Fruit fly (Drosophila melanogaster): ENCODE measurements around the gene bou.

bou gene

DNA sequence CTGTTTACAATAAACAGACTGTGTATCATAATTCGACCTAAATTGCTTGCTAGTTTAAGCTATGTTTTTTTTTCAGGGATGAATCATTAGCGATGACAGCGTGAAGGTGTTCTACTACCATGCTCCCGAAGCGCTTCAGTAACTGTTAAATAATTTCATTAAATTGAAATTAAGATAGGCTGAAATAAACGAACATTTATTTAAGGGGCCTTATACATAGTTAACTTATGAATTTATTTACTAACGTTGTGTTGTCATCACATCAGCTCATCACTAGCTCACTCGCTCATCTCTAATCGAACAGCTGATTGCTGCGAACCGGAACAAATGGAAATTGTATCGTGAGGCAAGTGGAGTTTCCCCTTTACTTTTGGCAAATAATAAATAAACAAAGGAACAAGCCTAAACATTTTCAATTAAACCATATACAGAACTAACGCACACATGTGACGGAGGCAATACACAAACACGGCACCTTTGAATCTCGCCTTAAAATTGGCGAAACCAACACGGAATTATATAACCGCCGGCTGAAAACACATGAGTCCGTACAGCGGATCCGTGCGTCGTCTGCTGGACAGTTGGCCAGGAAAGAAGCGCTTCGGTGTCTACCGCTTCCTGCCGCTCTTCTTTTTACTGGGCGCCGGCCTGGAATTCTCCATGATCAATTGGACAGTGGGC is 24.9 kb downstream of the bou start, which contains the start of the genes cm, sloth1 and sloth2 (continued):
- TF ChIP-seq CG8924 (tag; optimal IDR thresholded peaks at IDR 0.05) (peak; percentile 86), hkb (optimal IDR thresholded peaks at IDR 0.05) (no peak), hkb (GFP tag; IDR thresholded peaks at IDR 0.05) (peak; percentile 87), Side (GFP tag; optimal IDR thresholded peaks at IDR 0.05) (peak; percentile 87), ro (GFP tag; IDR thresholded peaks at IDR 0.05) (no peak), CG10274 (GFP tag; optimal IDR thresholded peaks at IDR 0.05) (peak; percentile 30), CG10366 (GFP tag; IDR thresholded peaks at IDR 0.05) (peak; percentile 85), dan (GFP tag; IDR thresholded peaks at IDR 0.05) (peak; percentile 53; the same call in 1 of the 2 replicates), CG17361 (GFP tag; IDR thresholded peaks at IDR 0.05) (peak; percentile 73), Ada2b (GFP tag; IDR thresholded peaks at IDR 0.05) (peak; percentile 86), CG11456 (GFP tag; IDR thresholded peaks at IDR 0.05) (peak; percentile 84), Ets97D (GFP tag; optimal IDR thresholded peaks at IDR 0.05) (peak; percentile 86), sob (GFP tag; IDR thresholded peaks at IDR 0.05) (peak; percentile 92)

DNA sequence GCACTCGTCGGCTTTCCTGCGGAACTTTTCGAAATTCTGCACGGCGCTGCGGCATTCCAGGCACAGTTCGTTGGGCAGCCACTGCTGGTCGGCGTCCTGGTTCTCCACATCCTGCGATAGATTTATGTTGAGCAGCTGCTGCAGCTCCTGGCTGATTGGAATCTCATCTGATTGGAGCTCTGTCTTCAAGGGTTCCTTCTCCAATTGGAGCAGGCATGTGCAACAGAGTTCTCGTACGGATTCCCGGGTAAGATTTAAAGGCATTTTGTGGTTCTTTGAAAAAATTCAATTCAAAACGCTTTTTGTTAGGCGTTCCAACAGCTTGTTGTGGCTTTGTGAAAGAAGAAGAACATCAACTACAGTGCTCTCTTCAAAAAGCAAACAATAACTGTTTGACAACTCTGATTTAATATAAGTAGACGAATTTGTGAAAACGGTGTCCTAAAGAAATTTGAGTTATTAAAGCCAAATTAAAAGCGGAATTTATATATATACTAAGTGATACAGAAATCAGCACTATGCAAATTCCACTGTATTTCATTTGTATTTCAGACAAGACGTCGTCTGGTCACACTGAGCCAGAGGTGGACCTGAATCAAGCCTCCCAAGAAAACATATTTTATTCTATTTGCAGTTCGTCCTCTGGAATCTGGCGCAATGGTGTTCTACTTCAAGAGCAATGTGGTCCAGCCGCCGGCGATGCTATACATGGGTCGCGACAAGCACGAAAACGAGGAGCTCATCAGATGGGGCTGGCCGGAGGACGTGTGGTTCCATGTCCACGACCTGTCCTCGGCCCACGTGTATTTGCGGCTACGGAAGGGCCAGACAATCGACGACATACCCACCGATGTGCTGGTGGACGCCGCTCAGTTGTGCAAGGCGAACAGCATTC is 27.3 kb downstream of the bou start, which contains the start of the genes CG3032 and CG4593:
CG3032 (minus strand) TSS at position 562 of the 895 bp plus-strand sequence.
CG4593 (plus strand) TSS at position 568 of the 895 bp plus-strand sequence.
- TF ChIP-seq chif (GFP tag; optimal IDR thresholded peaks at IDR 0.05) (peak; percentile 48 to 71), pnt (GFP tag; optimal IDR thresholded peaks at IDR 0.05) (peak; percentile 72), twi (tag; optimal IDR thresholded peaks at IDR 0.05) (peak; percentile 29), CG18599 (GFP tag; optimal IDR thresholded peaks at IDR 0.05) (peak; percentile 86), D19A (tag; optimal IDR thresholded peaks at IDR 0.05) (peak; percentile 58), her (GFP tag; optimal IDR thresholded peaks at IDR 0.05) (peak; percentile 18), wek (GFP tag; optimal IDR thresholded peaks at IDR 0.05) (peak; percentile 19), tx (GFP tag; optimal IDR thresholded peaks at IDR 0.05) (peak; percentile 77), Hsf (GFP tag; optimal IDR thresholded peaks at IDR 0.05) (peak; percentile 88), sob (GFP tag; IDR thresholded peaks at IDR 0.05) (peak; percentile 91), Dp (GFP tag; optimal IDR thresholded peaks at IDR 0.05) (peak; percentile 28), bab2 (GFP tag; optimal IDR thresholded peaks at IDR 0.05) (peak; percentile 80), Jarid2 (GFP tag; optimal IDR thresholded peaks at IDR 0.05) (no peak), CG4282 (GFP tag; optimal IDR thresholded peaks at IDR 0.05) (peak; percentile 49), aop (GFP tag; IDR thresholded peaks at IDR 0.05) (no peak), CG6254 (GFP tag; optimal IDR thresholded peaks at IDR 0.05) (no peak), CG18476 (GFP tag; optimal IDR thresholded peaks at IDR 0.05) (peak; percentile 69), zfh2 (GFP tag; optimal IDR thresholded peaks at IDR 0.05) (peak; percentile 83), zen (tag; optimal IDR thresholded peaks at IDR 0.05) (peak; percentile 69), pan (optimal IDR thresholded peaks at IDR 0.05) (no peak), pan (GFP tag; optimal IDR thresholded peaks at IDR 0.05 in 1 of 2, IDR thresholded peaks at IDR 0.05 in 1 of 2) (peak in 1 of 2 experiments; percentile 94), CG12104 (GFP tag; optimal IDR thresholded peaks at IDR 0.05) (peak; percentile 34), hbn (GFP tag; IDR thresholded peaks at IDR 0.05; ENCODE audit: partially characterized antibody) (no peak), BtbVII (GFP tag; optimal IDR thresholded peaks at IDR 0.05) (peak; percentile 9), CG43689 (GFP tag; IDR thresholded peaks at IDR 0.05) (peak; percentile 70), usp (GFP tag; optimal IDR thresholded peaks at IDR 0.05) (no peak), gsb (GFP tag; IDR thresholded peaks at IDR 0.05) (peak; percentile 87), crc (GFP tag; optimal IDR thresholded peaks at IDR 0.05) (peak; percentile 64), klu (GFP tag; IDR thresholded peaks at IDR 0.05) (peak; percentile 83), esg (GFP tag; conservative IDR thresholded peaks at IDR 0.05) (peak; percentile 88), CG4820 (GFP tag; optimal IDR thresholded peaks at IDR 0.05) (peak; percentile 57), seq (GFP tag; IDR thresholded peaks at IDR 0.05) (peak; percentile 83), Drgx (GFP tag; IDR thresholded peaks at IDR 0.05) (peak; percentile 97), wdn (GFP tag; IDR thresholded peaks at IDR 0.05) (peak; percentile 58; the same call in 1 of the 2 replicates), CG11456 (GFP tag; IDR thresholded peaks at IDR 0.05) (peak; percentile 87), CG12071 (GFP tag; optimal IDR thresholded peaks at IDR 0.05) (peak; percentile 70), kni (GFP tag; optimal IDR thresholded peaks at IDR 0.05) (no peak)
